Fruit fly (Drosophila melanogaster): ENCODE results near the gene kek5.

Gene kek5

dm6 chrX:19321820-19322708 lies 30.9 kb upstream of the kek5 start, which contains the start of gene out (continued):
- TF ChIP-seq CG17328 (GFP tag; IDR thresholded peaks at IDR 0.05) = peak; percentile 90
- TF ChIP-seq Dek (tag; optimal IDR thresholded peaks at IDR 0.05) = peak; percentile 91
- TF ChIP-seq jumu (GFP tag; optimal IDR thresholded peaks at IDR 0.05) = peak; percentile 81
- peak; percentile 97 for TF ChIP-seq Med (GFP tag)
- peak; percentile 91 for TF ChIP-seq CG9817 (tag; optimal IDR thresholded peaks at IDR 0.05)
- TF ChIP-seq CG10959 (GFP tag; IDR thresholded peaks at IDR 0.05) = peak; percentile 91
- TF ChIP-seq ato (GFP tag; IDR thresholded peaks at IDR 0.05; ENCODE audit: partially characterized antibody) = 0 out of 2 replicates have a peak, but pooled peaks have one; percentile 29
- no peak for TF ChIP-seq Neu2 (GFP tag; optimal IDR thresholded peaks at IDR 0.05; ENCODE audit: borderline replicate concordance)
- peak; percentile 95 for TF ChIP-seq CG7556 (GFP tag; optimal IDR thresholded peaks at IDR 0.05)
- TF ChIP-seq CG18011 (GFP tag; optimal IDR thresholded peaks at IDR 0.05) = peak; percentile 75
- TF ChIP-seq CG2712 (tag; optimal IDR thresholded peaks at IDR 0.05) = peak; percentile 96
- peak; percentile 95 for TF ChIP-seq CG13424 (tag; optimal IDR thresholded peaks at IDR 0.05)
- peak; percentile 41 for TF ChIP-seq CG9797 (GFP tag; optimal IDR thresholded peaks at IDR 0.05)
- TF ChIP-seq insv (GFP tag; optimal IDR thresholded peaks at IDR 0.05) = peak; percentile 22 to 53
- TF ChIP-seq bsh (GFP tag; optimal IDR thresholded peaks at IDR 0.05) = peak; percentile 95
- TF ChIP-seq zen2 (GFP tag; IDR thresholded peaks at IDR 0.05; ENCODE audit: partially characterized antibody) = no peak
- TF ChIP-seq CG15269 (tag; optimal IDR thresholded peaks at IDR 0.05) = peak; percentile 94
- peak; percentile 67 for TF ChIP-seq CG31388 (GFP tag; optimal IDR thresholded peaks at IDR 0.05)
- peak; percentile 91 for TF ChIP-seq CG31441 (GFP tag; IDR thresholded peaks at IDR 0.05)
- TF ChIP-seq CHES-1-like (GFP tag; optimal IDR thresholded peaks at IDR 0.05) = peak; percentile 75
- peak; percentile 81 for TF ChIP-seq CG17802 (tag; optimal IDR thresholded peaks at IDR 0.05)
- peak; percentile 92 for TF ChIP-seq ken (GFP tag; IDR thresholded peaks at IDR 0.05)
- TF ChIP-seq CG31365 (tag; optimal IDR thresholded peaks at IDR 0.05) = peak; percentile 71
- peak; percentile 90 for TF ChIP-seq CG13296 (GFP tag; optimal IDR thresholded peaks at IDR 0.05)
- peak in 1 of 3 experiments; percentile 69 for TF ChIP-seq Stat92E (GFP tag; optimal IDR thresholded peaks at IDR 0.05)
- peak; percentile 89 for TF ChIP-seq ap (GFP tag; IDR thresholded peaks at IDR 0.05)
- TF ChIP-seq pros (GFP tag; optimal IDR thresholded peaks at IDR 0.05) = peak; percentile 32
- TF ChIP-seq dimm (GFP tag; IDR thresholded peaks at IDR 0.05) = peak; percentile 88
- peak; percentile 89 for TF ChIP-seq CG11085 (GFP tag; IDR thresholded peaks at IDR 0.05)
- peak; percentile 71 for TF ChIP-seq CG4360 (GFP tag; IDR thresholded peaks at IDR 0.05)
- peak; percentile 91 for TF ChIP-seq danr (GFP tag; IDR thresholded peaks at IDR 0.05)
- TF ChIP-seq tll (GFP tag; optimal IDR thresholded peaks at IDR 0.05) = peak in 1 of 2 experiments; percentile 62
- TF ChIP-seq CG16779 (GFP tag; IDR thresholded peaks at IDR 0.05) = peak; percentile 70; the same call in 1 of the 2 replicates
- TF ChIP-seq CG14050 (GFP tag; IDR thresholded peaks at IDR 0.05) = peak; percentile 91
- peak; percentile 85 for TF ChIP-seq CG5953 (GFP tag; IDR thresholded peaks at IDR 0.05)
- TF ChIP-seq CG7372 (GFP tag; IDR thresholded peaks at IDR 0.05) = peak; percentile 93
- TF ChIP-seq CG8765 (GFP tag; IDR thresholded peaks at IDR 0.05) = peak; percentile 90
- peak; percentile 90 for TF ChIP-seq tap (tag; optimal IDR thresholded peaks at IDR 0.05)
- TF ChIP-seq CG12769 (tag; optimal IDR thresholded peaks at IDR 0.05) = peak; percentile 88
- peak; percentile 87 for TF ChIP-seq CG6765 (GFP tag; optimal IDR thresholded peaks at IDR 0.05)
- TF ChIP-seq Xrp1 (GFP tag; IDR thresholded peaks at IDR 0.05) = peak; percentile 97
- peak; percentile 92 for TF ChIP-seq CG9215 (GFP tag; IDR thresholded peaks at IDR 0.05)
- TF ChIP-seq CG7745 (tag; optimal IDR thresholded peaks at IDR 0.05) = peak; percentile 30
- peak; percentile 92 for TF ChIP-seq Mrtf (GFP tag; IDR thresholded peaks at IDR 0.05)
- peak; percentile 84 for TF ChIP-seq tup (GFP tag; optimal IDR thresholded peaks at IDR 0.05)
- peak; percentile 72 for TF ChIP-seq cas (GFP tag; IDR thresholded peaks at IDR 0.05)
- no peak for TF ChIP-seq Tbp (GFP tag; optimal IDR thresholded peaks at IDR 0.05)
- TF ChIP-seq Fer1 (GFP tag; optimal IDR thresholded peaks at IDR 0.05) = peak; percentile 95

Data from whole organism, embryonic.